Fruit fly (Drosophila melanogaster) whole organism, embryonic: Measurements from ENCODE around the gene CG3119.
A peak's percentile ranks its signal among the peaks of the same experiment; 100 is the strongest.

ENCODE experiments used
- Blimp-1 ChIP-seq: fragments of 200-800 bp; sonication (Bioruptor generic); optimal IDR thresholded peaks from 3 replicates; lab custom pipeline; 2018; ENCODE audit warnings: missing biosample characterization, missing genetic modification characterization, mild to moderate bottlenecking, moderate library complexity, missing genetic modification reagents
- CG11504 ChIP-seq: fragments of 200-800 bp; sonication (Bioruptor generic); optimal IDR thresholded peaks from 3 replicates; lab custom pipeline; 2019; ENCODE audit warnings: missing biosample characterization, mild to moderate bottlenecking, missing genetic modification characterization, moderate library complexity
- CG11695 ChIP-seq: fragments of 200-800 bp; sonication (Bioruptor generic); IDR thresholded peaks from 3 replicates; pipeline ENCODE4 v1.3.6; 2022; ENCODE audit warnings: missing biosample characterization, missing genetic modification characterization
- CG11723 ChIP-seq: fragments of 200-800 bp; sonication (Bioruptor generic); optimal IDR thresholded peaks from 2 replicates; lab custom pipeline; 2017; ENCODE audit warnings: missing biosample characterization, mild to moderate bottlenecking, missing genetic modification characterization
- CG12071 ChIP-seq: fragments of 200-800 bp; sonication (Bioruptor generic); optimal IDR thresholded peaks from 3 replicates; lab custom pipeline; 2018; ENCODE audit warnings: missing biosample characterization, mild to moderate bottlenecking, missing genetic modification characterization
- CG12219 ChIP-seq: fragments of 200-800 bp; sonication (Bioruptor generic); optimal IDR thresholded peaks from 3 replicates; lab custom pipeline; 2018; ENCODE audit warnings: missing biosample characterization, mild to moderate bottlenecking, missing genetic modification characterization
- CG13894 ChIP-seq: fragments of 200-800 bp; sonication (Bioruptor generic); optimal IDR thresholded peaks from 3 replicates; lab custom pipeline; 2018; ENCODE audit warnings: missing biosample characterization, mild to moderate bottlenecking, missing genetic modification characterization, moderate library complexity
- CG14014 ChIP-seq: fragments of 200-800 bp; sonication (Bioruptor generic); IDR thresholded peaks from 2 replicates; pipeline ENCODE4 v1.3.6; 2022; ENCODE audit warnings: missing biosample characterization, missing genetic modification characterization
- CG14860 ChIP-seq: fragments of 200-800 bp; sonication (Bioruptor generic); IDR thresholded peaks from 3 replicates; pipeline ENCODE4 v1.3.6; 2022; ENCODE audit warnings: missing biosample characterization, missing genetic modification characterization; ENCODE audit not compliant: partially characterized antibody
- CG15696 ChIP-seq: fragments of 200-800 bp; sonication (Bioruptor generic); optimal IDR thresholded peaks from 2 replicates; lab custom pipeline; 2019; ENCODE audit warnings: missing biosample characterization, mild to moderate bottlenecking, missing genetic modification characterization, moderate library complexity
- CG1602 ChIP-seq: fragments of 200-800 bp; sonication (Bioruptor generic); optimal IDR thresholded peaks from 3 replicates; lab custom pipeline; 2016; ENCODE audit warnings: missing biosample characterization, missing genetic modification characterization
- CG1603 ChIP-seq: fragments of 200-800 bp; sonication (Bioruptor generic); optimal IDR thresholded peaks from 2 replicates; lab custom pipeline; 2019; ENCODE audit warnings: missing biosample characterization, mild to moderate bottlenecking, missing genetic modification characterization, moderate library complexity
- CG17385 ChIP-seq: fragments of 200-800 bp; sonication (Bioruptor generic); optimal IDR thresholded peaks from 3 replicates; lab custom pipeline; 2018; ENCODE audit warnings: missing biosample characterization, mild to moderate bottlenecking, missing genetic modification characterization
- CG17568 ChIP-seq: fragments of 200-800 bp; sonication (Bioruptor generic); optimal IDR thresholded peaks from 2 replicates; lab custom pipeline; 2018; ENCODE audit warnings: missing biosample characterization, mild to moderate bottlenecking, missing genetic modification characterization, moderate library complexity
- CG18599 ChIP-seq: fragments of 200-800 bp; sonication (Bioruptor generic); optimal IDR thresholded peaks from 3 replicates; lab custom pipeline; 2017; ENCODE audit warnings: missing biosample characterization, missing genetic modification characterization, mild to moderate bottlenecking, moderate library complexity, missing genetic modification reagents
- CG32772 ChIP-seq: fragments of 200-800 bp; sonication (Bioruptor generic); IDR thresholded peaks from 2 replicates; pipeline ENCODE4 v1.3.6; 2022; ENCODE audit warnings: missing biosample characterization, missing genetic modification characterization
- CG33213 ChIP-seq: fragments of 200-800 bp; sonication (Bioruptor generic); optimal IDR thresholded peaks from 3 replicates; lab custom pipeline; 2016; ENCODE audit warnings: missing biosample characterization, missing genetic modification characterization
- CG33557 ChIP-seq: fragments of 200-800 bp; sonication (Bioruptor generic); optimal IDR thresholded peaks from 2 replicates; lab custom pipeline; 2019; ENCODE audit warnings: missing biosample characterization, mild to moderate bottlenecking, missing genetic modification characterization, moderate library complexity
- CG34224 ChIP-seq: fragments of 200-800 bp; sonication (Bioruptor generic); IDR thresholded peaks from 3 replicates; pipeline ENCODE4 v1.3.6; 2022; ENCODE audit warnings: missing biosample characterization, missing genetic modification characterization; ENCODE audit not compliant: partially characterized antibody
- CG4328 ChIP-seq: fragments of 200-800 bp; sonication (Bioruptor generic); optimal IDR thresholded peaks from 3 replicates; lab custom pipeline; 2017; ENCODE audit warnings: missing biosample characterization, missing genetic modification reagents, missing genetic modification characterization
- CG4707 ChIP-seq: fragments of 200-800 bp; sonication (Bioruptor generic); optimal IDR thresholded peaks from 2 replicates; lab custom pipeline; 2018; ENCODE audit warnings: missing biosample characterization, mild to moderate bottlenecking, missing genetic modification characterization, moderate library complexity
- CG5180 ChIP-seq: fragments of 200-800 bp; sonication (Bioruptor generic); optimal IDR thresholded peaks from 3 replicates; lab custom pipeline; 2017; ENCODE audit warnings: missing biosample characterization, missing genetic modification characterization, mild to moderate bottlenecking, moderate library complexity, missing genetic modification reagents
- CG6813 ChIP-seq: fragments of 200-800 bp; sonication (Bioruptor generic); optimal IDR thresholded peaks from 2 replicates; lab custom pipeline; 2017; ENCODE audit warnings: missing biosample characterization, missing genetic modification characterization, mild to moderate bottlenecking, moderate library complexity, missing genetic modification reagents
- CG7745 ChIP-seq: fragments of 200-800 bp; sonication (Bioruptor generic); optimal IDR thresholded peaks from 2 replicates; lab custom pipeline; 2018; ENCODE audit warnings: missing biosample characterization, mild to moderate bottlenecking, missing genetic modification characterization, moderate library complexity
- CrebB ChIP-seq: fragments of 200-800 bp; sonication (Bioruptor generic); optimal IDR thresholded peaks from 3 replicates; lab custom pipeline; 2018; ENCODE audit warnings: missing biosample characterization, mild to moderate bottlenecking, missing genetic modification characterization
- Dll ChIP-seq: fragments of 200-800 bp; sonication (Bioruptor generic); IDR thresholded peaks from 4 replicates; pipeline ENCODE4 v1.3.6; 2022; ENCODE audit warnings: missing biosample characterization, missing genetic modification characterization; ENCODE audit not compliant: partially characterized antibody
- HLHmδ ChIP-seq: fragments of 200-800 bp; sonication (Bioruptor generic); optimal IDR thresholded peaks from 2 replicates; lab custom pipeline; 2018; ENCODE audit warnings: missing biosample characterization, mild to moderate bottlenecking, missing genetic modification characterization, moderate library complexity
- Hmr ChIP-seq: fragments of 200-800 bp; sonication (Bioruptor generic); optimal IDR thresholded peaks from 3 replicates; lab custom pipeline; 2017; ENCODE audit warnings: mild to moderate bottlenecking, missing biosample characterization, missing genetic modification reagents, missing genetic modification characterization
- MTF-1 ChIP-seq: fragments of 200-800 bp; sonication (Bioruptor generic); optimal IDR thresholded peaks from 2 replicates; lab custom pipeline; 2018; ENCODE audit warnings: missing biosample characterization, mild to moderate bottlenecking, missing genetic modification characterization, borderline replicate concordance
- Med ChIP-seq: fragments of 200-800 bp; sonication (Bioruptor generic); peaks from one replicate; lab custom pipeline; 2016; ENCODE audit warnings: missing biosample characterization, missing genetic modification characterization, mild to moderate bottlenecking, inconsistent platforms, moderate library complexity
- caup ChIP-seq: fragments of 200-800 bp; sonication (Bioruptor generic); optimal IDR thresholded peaks from 3 replicates; lab custom pipeline; 2017; ENCODE audit warnings: missing biosample characterization, mild to moderate bottlenecking, missing genetic modification characterization, moderate library complexity; ENCODE audit not compliant: severe bottlenecking
- disco-r ChIP-seq: fragments of 200-800 bp; sonication (Bioruptor generic); optimal IDR thresholded peaks from 2 replicates; lab custom pipeline; 2016; ENCODE audit warnings: missing biosample characterization, missing genetic modification characterization
- fd96Cb ChIP-seq: fragments of 200-800 bp; sonication (Bioruptor generic); optimal IDR thresholded peaks from 2 replicates; lab custom pipeline; 2018; ENCODE audit warnings: missing biosample characterization, mild to moderate bottlenecking, missing genetic modification characterization, moderate library complexity
- kni ChIP-seq: fragments of 200-800 bp; sonication (Bioruptor generic); optimal IDR thresholded peaks from 3 replicates; lab custom pipeline; 2017; ENCODE audit warnings: mild to moderate bottlenecking, missing biosample characterization, missing genetic modification reagents, missing genetic modification characterization
- lab ChIP-seq: fragments of 200-800 bp; sonication (Bioruptor generic); optimal IDR thresholded peaks from 3 replicates; lab custom pipeline; 2017; ENCODE audit warnings: missing biosample characterization, missing genetic modification characterization, mild to moderate bottlenecking, moderate library complexity, missing genetic modification reagents
- luna ChIP-seq: fragments of 200-800 bp; sonication (Bioruptor generic); optimal IDR thresholded peaks from 2 replicates; lab custom pipeline; 2016; ENCODE audit warnings: missing biosample characterization, missing genetic modification characterization
- mirr ChIP-seq: fragments of 200-800 bp; sonication (Bioruptor generic); optimal IDR thresholded peaks from 3 replicates; lab custom pipeline; 2018; ENCODE audit warnings: missing biosample characterization, mild to moderate bottlenecking, missing genetic modification characterization
- otp ChIP-seq: fragments of 200-800 bp; sonication (Bioruptor generic); IDR thresholded peaks from 3 replicates; pipeline ENCODE4, ENCODE4 v1.3.6; 2022; ENCODE audit warnings: missing biosample characterization, missing genetic modification characterization
- slou ChIP-seq: fragments of 200-800 bp; sonication (Bioruptor generic); optimal IDR thresholded peaks from 3 replicates; lab custom pipeline; 2016; ENCODE audit warnings: missing biosample characterization, missing genetic modification characterization
- so ChIP-seq: fragments of 200-800 bp; sonication (Bioruptor generic); IDR thresholded peaks from 3 replicates; pipeline ENCODE4 v1.3.6; 2022; ENCODE audit warnings: missing biosample characterization, missing genetic modification characterization
- wek ChIP-seq: fragments of 200-800 bp; sonication (Bioruptor generic); optimal IDR thresholded peaks from 3 replicates; lab custom pipeline; 2018; ENCODE audit warnings: missing biosample characterization, mild to moderate bottlenecking, missing genetic modification characterization, moderate library complexity
- zfh1 ChIP-seq: fragments of 200-800 bp; sonication (Bioruptor generic); IDR thresholded peaks from 3 replicates; pipeline ENCODE4 v1.3.6; 2022; ENCODE audit warnings: missing biosample characterization, missing genetic modification characterization

CG3119 gene

dm6 chr2L:2861885-2862620 is 24.4 kb upstream of the CG3119 start (continued):
- TF ChIP-seq fd96Cb (tag; lab: Kevin White, UChicago), result no peak

- TF ChIP-seq Med (GFP tag; lab: Kevin White, UChicago) (peak; percentile 81), CG12219 (GFP tag; lab: Kevin White, UChicago) (peak; percentile 4), Dll (GFP tag; lab: Robert Waterston, UW) (peak; percentile 36; the same call in 1 of the 4 replicates), CG15696 (tag; lab: Kevin White, UChicago) (peak; percentile 34), CG1602 (GFP tag; lab: Kevin White, UChicago) (no peak), CG17568 (GFP tag; lab: Kevin White, UChicago) (peak; percentile 2), CG13894 (tag; lab: Kevin White, UChicago) (peak; percentile 99), mirr (GFP tag; lab: Kevin White, UChicago) (peak; percentile 52), wek (GFP tag; lab: Kevin White, UChicago) (peak; percentile 54), caup (GFP tag; lab: Kevin White, UChicago) (peak; percentile 20), CG33557 (GFP tag; lab: Kevin White, UChicago) (peak; percentile 15), otp (GFP tag; lab: Robert Waterston, UW) (0 out of 3 replicates have a peak, but pooled peaks have one; percentile 30), CG14860 (no peak), luna (GFP tag; lab: Kevin White, UChicago) (no peak), Blimp-1 (GFP tag; lab: Kevin White, UChicago) (peak; percentile 7), kni (GFP tag; lab: Kevin White, UChicago) (peak; percentile 96), CG33213 (GFP tag; lab: Kevin White, UChicago) (peak; percentile 13), CG17385 (GFP tag; lab: Kevin White, UChicago) (peak; percentile 7), disco-r (GFP tag; lab: Kevin White, UChicago) (no peak), HLHmδ (GFP tag; lab: Kevin White, UChicago) (peak; percentile 63), CG11695 (GFP tag; lab: Robert Waterston, UW) (0 out of 3 replicates have a peak, but pooled peaks have one; percentile 12), CG6813 (GFP tag; lab: Kevin White, UChicago) (peak; percentile 64), CG14014 (GFP tag; lab: Robert Waterston, UW) (peak; percentile 28; the same call in 1 of the 2 replicates), CG4707 (GFP tag; lab: Kevin White, UChicago) (peak; percentile 43), CG18599 (GFP tag; lab: Kevin White, UChicago) (peak; percentile 25), CG11723 (peak; percentile 31), CG32772 (GFP tag; lab: Robert Waterston, UW) (0 out of 2 replicates have a peak, but pooled peaks have one; percentile 25), CG34224 (peak; percentile 21; the same call in 1 of the 3 replicates), zfh1 (GFP tag; lab: Robert Waterston, UW) (0 out of 3 replicates have a peak, but pooled peaks have one; percentile 15), CG11504 (tag; lab: Kevin White, UChicago) (no peak), CG1603 (no peak), CG5180 (peak; percentile 24), CrebB (tag; lab: Kevin White, UChicago) (peak; percentile 48), slou (GFP tag; lab: Kevin White, UChicago) (no peak), lab (peak; percentile 64), so (0 out of 3 replicates have a peak, but pooled peaks have one; percentile 13), CG4328 (GFP tag; lab: Kevin White, UChicago) (peak; percentile 34), CG7745 (peak; percentile 46), CG12071 (GFP tag; lab: Kevin White, UChicago) (peak; percentile 50), MTF-1 (GFP tag; lab: Kevin White, UChicago) (peak; percentile 56), Hmr (GFP tag; lab: Kevin White, UChicago) (peak; percentile 23)
These were observed 23.7 kb upstream of the CG3119 start for dm6 chr2L:2861140-2861884.
